Worm (Caenorhabditis elegans) whole organism, L4 larva: ENCODE results near the gene C31E10.6.

Experiments used
- ama-1 ChIP-seq: fragments of 150-350 bp; optimal IDR thresholded peaks from 2 replicates; lab custom pipeline; 2014; ENCODE audit warnings: inconsistent platforms, mixed read lengths
- dve-1 ChIP-seq: sonication (generic microtip); optimal IDR thresholded peaks from 2 replicates; lab custom pipeline; 2017; ENCODE audit warnings: antibody characterized with exemption, mild to moderate bottlenecking, missing genetic modification characterization, missing compliant biosample characterization; ENCODE audit not compliant: insufficient read depth
- lin-39 ChIP-seq: fragments of 150-350 bp; optimal IDR thresholded peaks from 2 replicates; lab custom pipeline; 2014; ENCODE audit warnings: missing biosample characterization, missing genetic modification reagents, missing genetic modification characterization
- pha-4 ChIP-seq, 2 experiments: fragments of 150-350 bp in 1 of 2; fragments of 200-800 bp in 1 of 2; sonication (Bioruptor generic) in 1 of 2; IDR thresholded peaks in 1 of 2; optimal IDR thresholded peaks in 1 of 2; 2 replicates each; pipeline versions ENCODE4 v1.3.6 to Lab custom; 2014 to 2022; ENCODE audit warnings: missing genetic modification characterization in 2 of 2, missing genetic modification reagents in 2 of 2, missing biosample characterization in 1 of 2, missing compliant biosample characterization in 1 of 2

DNA sequence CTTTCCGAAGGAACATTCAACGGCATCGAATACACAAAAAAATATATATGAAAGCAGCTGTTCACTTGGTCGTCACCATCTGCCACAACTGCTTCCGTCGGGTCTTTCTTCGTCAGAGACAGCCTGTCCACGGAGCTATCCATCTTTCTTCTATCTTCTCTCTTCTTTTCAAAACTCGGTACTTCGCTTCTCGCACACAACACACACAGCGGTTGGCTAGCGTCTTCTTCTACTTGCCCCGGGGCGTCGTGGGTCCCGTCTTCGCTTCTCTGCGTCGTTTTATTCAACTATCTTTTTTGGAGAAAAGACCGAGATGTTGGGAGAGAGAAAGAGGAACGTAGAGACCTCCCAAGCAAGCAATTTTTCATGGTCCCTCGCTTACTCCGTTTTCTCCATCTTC lies 20.6 kb downstream of the C31E10.6 start:
- TF ChIP-seq dve-1 (tag; lab: Kevin White, UChicago) (no peak), ama-1 (lab: Kevin White, UChicago) (no peak), pha-4 (GFP tag; IDR thresholded peaks at IDR 0.05; lab: Robert Waterston, UW) (no peak), pha-4 (tag; optimal IDR thresholded peaks at IDR 0.05; lab: Kevin White, UChicago) (no peak), lin-39 (no peak)
